Worm (Caenorhabditis elegans) whole organism, mixed stage, embryonic: ENCODE measurements around the gene F07C3.9.

Source experiments
- M03D4.4 ChIP-seq: sonication (generic microtip); optimal IDR thresholded peaks from 2 replicates; lab custom pipeline; 2017; ENCODE audit warnings: mild to moderate bottlenecking, missing genetic modification characterization, missing compliant biosample characterization
- bed-3 ChIP-seq: fragments of 200-800 bp; sonication (Bioruptor generic); optimal IDR thresholded peaks from 3 replicates; lab custom pipeline; 2018; ENCODE audit warnings: mild to moderate bottlenecking, missing genetic modification characterization, moderate library complexity, missing compliant biosample characterization
- blmp-1 ChIP-seq: fragments of 150-350 bp; optimal IDR thresholded peaks from 2 replicates; lab custom pipeline; 2014; ENCODE audit warnings: missing biosample characterization, missing genetic modification characterization
- ceh-39 ChIP-seq: fragments of 150-350 bp; optimal IDR thresholded peaks from 2 replicates; lab custom pipeline; 2014; ENCODE audit warnings: missing biosample characterization, missing genetic modification characterization
- ceh-43 ChIP-seq: fragments of 200-800 bp; sonication (Bioruptor generic); optimal IDR thresholded peaks from 2 replicates; lab custom pipeline; 2018; ENCODE audit warnings: mild to moderate bottlenecking, missing genetic modification characterization, moderate library complexity, missing compliant biosample characterization
- ceh-83 ChIP-seq: fragments of 200-800 bp; sonication (Bioruptor generic); optimal IDR thresholded peaks from 2 replicates; lab custom pipeline; 2018; ENCODE audit warnings: mild to moderate bottlenecking, missing genetic modification characterization, missing compliant biosample characterization
- ces-1 ChIP-seq: fragments of 150-350 bp; optimal IDR thresholded peaks from 2 replicates; lab custom pipeline; 2014; ENCODE audit warnings: missing biosample characterization, missing genetic modification reagents, missing genetic modification characterization
- cnd-1 ChIP-seq: fragments of 200-800 bp; sonication (Bioruptor generic); optimal IDR thresholded peaks from 2 replicates; lab custom pipeline; 2018; ENCODE audit warnings: mild to moderate bottlenecking, missing genetic modification characterization, missing compliant biosample characterization
- elt-1 ChIP-seq: sonication (generic microtip); optimal IDR thresholded peaks from 2 replicates; lab custom pipeline; 2017; ENCODE audit warnings: missing genetic modification characterization, mild to moderate bottlenecking, missing compliant biosample characterization, antibody characterized with exemption, moderate library complexity, borderline replicate concordance; ENCODE audit not compliant: insufficient read depth
- elt-3 ChIP-seq: fragments of 150-350 bp; optimal IDR thresholded peaks from 2 replicates; lab custom pipeline; 2014; ENCODE audit warnings: missing biosample characterization, missing genetic modification characterization
- flh-1 ChIP-seq: fragments of 200-800 bp; sonication (Bioruptor generic); optimal IDR thresholded peaks from 2 replicates; lab custom pipeline; 2018; ENCODE audit warnings: mild to moderate bottlenecking, missing genetic modification characterization, moderate library complexity, missing compliant biosample characterization
- hlh-1 ChIP-seq: fragments of 150-350 bp; optimal IDR thresholded peaks from 2 replicates; lab custom pipeline; 2014; ENCODE audit warnings: missing biosample characterization, missing genetic modification reagents, missing genetic modification characterization
- lin-13 ChIP-seq: fragments of 150-350 bp; optimal IDR thresholded peaks from 2 replicates; lab custom pipeline; 2014; ENCODE audit warnings: missing biosample characterization, missing genetic modification characterization
- mab-5 ChIP-seq: fragments of 150-350 bp; optimal IDR thresholded peaks from 2 replicates; lab custom pipeline; 2014; ENCODE audit warnings: missing biosample characterization, missing genetic modification characterization
- mep-1 ChIP-seq: fragments of 150-350 bp; optimal IDR thresholded peaks from 2 replicates; lab custom pipeline; 2017; ENCODE audit warnings: missing biosample characterization, missing genetic modification reagents, missing genetic modification characterization, inconsistent platforms
- mls-2 ChIP-seq: sonication (generic microtip); optimal IDR thresholded peaks from 2 replicates; lab custom pipeline; 2016; ENCODE audit warnings: mild to moderate bottlenecking, missing genetic modification characterization, moderate library complexity, missing compliant biosample characterization
- nhr-2 ChIP-seq: fragments of 150-350 bp; optimal IDR thresholded peaks from 2 replicates; lab custom pipeline; 2014; ENCODE audit warnings: missing biosample characterization, missing genetic modification characterization
- nhr-237 ChIP-seq: fragments of 150-350 bp; optimal IDR thresholded peaks from 2 replicates; lab custom pipeline; 2014; ENCODE audit warnings: missing biosample characterization, missing genetic modification characterization
- nhr-28 ChIP-seq: fragments of 150-350 bp; optimal IDR thresholded peaks from 2 replicates; lab custom pipeline; 2014; ENCODE audit warnings: missing biosample characterization, missing genetic modification characterization
- pha-4 ChIP-seq: fragments of 150-350 bp; optimal IDR thresholded peaks from 2 replicates; lab custom pipeline; 2018; ENCODE audit warnings: missing biosample characterization, missing genetic modification reagents, missing genetic modification characterization
- sem-2 ChIP-seq: fragments of 200-800 bp; sonication (Bioruptor generic); optimal IDR thresholded peaks from 2 replicates; lab custom pipeline; 2018; ENCODE audit warnings: mild to moderate bottlenecking, missing genetic modification characterization, missing compliant biosample characterization
- snpc-4 ChIP-seq: fragments of 150-350 bp; optimal IDR thresholded peaks from 2 replicates; lab custom pipeline; 2014; ENCODE audit warnings: missing biosample characterization, missing genetic modification characterization
- sptf-1 ChIP-seq: sonication (generic microtip); optimal IDR thresholded peaks from 2 replicates; lab custom pipeline; 2017; ENCODE audit warnings: mild to moderate bottlenecking, missing genetic modification characterization, moderate library complexity, missing compliant biosample characterization
- tbx-8 ChIP-seq: fragments of 200-800 bp; sonication (Bioruptor generic); optimal IDR thresholded peaks from 2 replicates; lab custom pipeline; 2018; ENCODE audit warnings: mild to moderate bottlenecking, missing genetic modification characterization, moderate library complexity, missing compliant biosample characterization
- unc-120 ChIP-seq: sonication (generic microtip); optimal IDR thresholded peaks from 2 replicates; lab custom pipeline; 2017; ENCODE audit warnings: missing genetic modification characterization, missing compliant biosample characterization; ENCODE audit not compliant: poor library complexity, severe bottlenecking
- unc-62 ChIP-seq: fragments of 150-350 bp; optimal IDR thresholded peaks from 2 replicates; lab custom pipeline; 2014; ENCODE audit warnings: missing biosample characterization, missing genetic modification reagents, missing genetic modification characterization
- zip-8 ChIP-seq: fragments of 150-350 bp; optimal IDR thresholded peaks from 2 replicates; lab custom pipeline; 2014; ENCODE audit warnings: missing biosample characterization, missing genetic modification characterization
- ztf-11 ChIP-seq: fragments of 150-350 bp; optimal IDR thresholded peaks from 2 replicates; lab custom pipeline; 2014; ENCODE audit warnings: missing biosample characterization, missing genetic modification characterization

The F07C3.9 gene

ce11 chrV:9219390-9219733 lies 35.1 kb downstream of the F07C3.9 start:
- TF ChIP-seq mep-1 (no peak), ceh-43 (GFP tag; lab: Kevin White, UChicago) (no peak), ceh-39 (tag; lab: Kevin White, UChicago) (no peak), flh-1 (no peak), elt-3 (tag; lab: Kevin White, UChicago) (no peak), pha-4 (tag; lab: Kevin White, UChicago) (no peak), cnd-1 (tag; lab: Kevin White, UChicago) (no peak), zip-8 (tag; lab: Kevin White, UChicago) (no peak), nhr-28 (tag; lab: Kevin White, UChicago) (no peak)

ce11 chrV:9218655-9219389 lies 35.6 kb downstream of the F07C3.9 start:
- TF ChIP-seq bed-3 (GFP tag; lab: Kevin White, UChicago) (no peak), mls-2 (tag; lab: Kevin White, UChicago) (peak; percentile 37), nhr-28 (tag; lab: Kevin White, UChicago) (no peak), sptf-1 (tag; lab: Kevin White, UChicago) (no peak), cnd-1 (tag; lab: Kevin White, UChicago) (no peak), mep-1 (peak; percentile 22), ceh-39 (tag; lab: Kevin White, UChicago) (no peak), unc-62 (GFP tag; lab: Kevin White, UChicago) (peak; percentile 91), hlh-1 (tag; lab: Kevin White, UChicago) (no peak), tbx-8 (GFP tag; lab: Kevin White, UChicago) (no peak), elt-1 (tag; lab: Kevin White, UChicago) (no peak), M03D4.4 (tag; lab: Kevin White, UChicago) (no peak), ceh-83 (GFP tag; lab: Kevin White, UChicago) (no peak), lin-13 (tag; lab: Kevin White, UChicago) (no peak), nhr-237 (tag; lab: Kevin White, UChicago) (no peak), snpc-4 (tag; lab: Kevin White, UChicago) (no peak), ztf-11 (tag; lab: Kevin White, UChicago) (no peak), mab-5 (no peak), unc-120 (tag; lab: Kevin White, UChicago) (no peak), ces-1 (GFP tag; lab: Kevin White, UChicago) (peak; percentile 20), pha-4 (tag; lab: Kevin White, UChicago) (no peak)
- TF ChIP-seq, all 35 proteins: peak for 4

- peak; percentile 6 for TF ChIP-seq elt-1 (tag; lab: Kevin White, UChicago)
- TF ChIP-seq unc-62 (GFP tag; lab: Kevin White, UChicago): peak; percentile 91
- no peak for TF ChIP-seq lin-13 (tag; lab: Kevin White, UChicago)
Measured at ce11 chrV:9218214-9218613, 36.2 kb downstream of the F07C3.9 start.

- no peak for TF ChIP-seq blmp-1 (tag; lab: Kevin White, UChicago)
- TF ChIP-seq nhr-2 (tag; lab: Kevin White, UChicago): no peak
- no peak for TF ChIP-seq mep-1
- TF ChIP-seq sem-2: no peak
- no peak for TF ChIP-seq bed-3 (GFP tag; lab: Kevin White, UChicago)
Measured at ce11 chrV:9217158-9217557, 37.3 kb downstream of the F07C3.9 start, which contains the start of gene pacs-1. Gene pacs-1 (minus strand): TSS chrV:9217258.

ce11 chrV:9213554-9213953 lies 40.9 kb downstream of the F07C3.9 start, which contains the start of gene mdt-27:
Gene mdt-27 (minus strand): TSS chrV:9213654.
- no peak for TF ChIP-seq ceh-39 (tag; lab: Kevin White, UChicago)
- no peak for TF ChIP-seq ztf-11 (tag; lab: Kevin White, UChicago)
- TF ChIP-seq nhr-2 (tag; lab: Kevin White, UChicago): no peak
- no peak for TF ChIP-seq hlh-1 (tag; lab: Kevin White, UChicago)
- TF ChIP-seq unc-120 (tag; lab: Kevin White, UChicago): no peak
- no peak for TF ChIP-seq sem-2
- no peak for TF ChIP-seq mep-1
